Worm (Caenorhabditis elegans) whole organism, L1 larva: Measurements from ENCODE around the gene K08B12.1.

ENCODE experiments used
- C16A3.4 ChIP-seq: fragments of 150-350 bp; optimal IDR thresholded peaks from 2 replicates; lab custom pipeline; 2014; ENCODE audit warnings: missing biosample characterization, missing genetic modification characterization
- F16B12.6 ChIP-seq: fragments of 150-350 bp; optimal IDR thresholded peaks from 2 replicates; lab custom pipeline; 2014; ENCODE audit warnings: missing biosample characterization, missing genetic modification characterization
- aha-1 ChIP-seq: fragments of 150-350 bp; optimal IDR thresholded peaks from 2 replicates; lab custom pipeline; 2014; ENCODE audit warnings: missing biosample characterization, missing genetic modification characterization
- alr-1 ChIP-seq: fragments of 200-800 bp; sonication (Bioruptor generic); optimal IDR thresholded peaks from 2 replicates; lab custom pipeline; 2018; ENCODE audit warnings: borderline replicate concordance, mild to moderate bottlenecking, missing genetic modification characterization, missing compliant biosample characterization
- ceh-63 ChIP-seq: fragments of 200-800 bp; sonication (Bioruptor generic); optimal IDR thresholded peaks from 2 replicates; lab custom pipeline; 2018; ENCODE audit warnings: mild to moderate bottlenecking, missing genetic modification characterization, missing compliant biosample characterization
- ceh-8 ChIP-seq: fragments of 200-800 bp; sonication (Bioruptor generic); optimal IDR thresholded peaks from 2 replicates; lab custom pipeline; 2018; ENCODE audit warnings: mild to moderate bottlenecking, missing genetic modification characterization, moderate library complexity, missing compliant biosample characterization
- ceh-82 ChIP-seq, 3 experiments: fragments of 150-350 bp in 1 of 3; sonication (generic microtip) in 2 of 3; optimal IDR thresholded peaks; 2 replicates each; lab custom pipeline; 2014 to 2017; ENCODE audit warnings: missing biosample characterization in 3 of 3, missing genetic modification characterization in 3 of 3
- ces-1 ChIP-seq: fragments of 150-350 bp; optimal IDR thresholded peaks from 2 replicates; lab custom pipeline; 2014; ENCODE audit warnings: missing biosample characterization, missing genetic modification reagents, missing genetic modification characterization
- efl-1 ChIP-seq, 4 experiments: fragments of 150-350 bp; optimal IDR thresholded peaks in 3 of 4; peaks in 1 of 4; 1 replicate in 1 of 4; 2 replicates in 3 of 4; lab custom pipeline; 2014; ENCODE audit warnings: missing biosample characterization in 2 of 4, missing genetic modification characterization in 2 of 4, missing genetic modification reagents in 2 of 4
- efl-3 ChIP-seq: fragments of 200-800 bp; sonication (Bioruptor generic); optimal IDR thresholded peaks from 2 replicates; lab custom pipeline; 2018; ENCODE audit warnings: mild to moderate bottlenecking, missing genetic modification characterization, missing compliant biosample characterization
- egl-27 ChIP-seq, 2 experiments: fragments of 150-350 bp in 1 of 2; sonication (generic microtip); optimal IDR thresholded peaks; 3 replicates each; lab custom pipeline; 2017 to 2018; ENCODE audit warnings: missing biosample characterization in 2 of 2, missing genetic modification characterization in 2 of 2, missing genetic modification reagents in 2 of 2
- ets-5 ChIP-seq: fragments of 200-800 bp; sonication (Bioruptor generic); IDR thresholded peaks from 2 replicates; pipeline ENCODE4 v1.3.6; 2022; ENCODE audit warnings: missing genetic modification characterization, missing compliant biosample characterization
- fkh-4 ChIP-seq: sonication (generic microtip); optimal IDR thresholded peaks from 2 replicates; lab custom pipeline; 2016; ENCODE audit warnings: missing compliant biosample characterization, missing genetic modification characterization, borderline replicate concordance
- hlh-17 ChIP-seq: fragments of 200-800 bp; sonication (Bioruptor generic); optimal IDR thresholded peaks from 2 replicates; lab custom pipeline; 2018; ENCODE audit warnings: missing genetic modification characterization, mild to moderate bottlenecking, missing compliant biosample characterization, moderate library complexity, borderline replicate concordance
- irx-1 ChIP-seq: sonication (generic microtip); optimal IDR thresholded peaks from 2 replicates; lab custom pipeline; 2016; ENCODE audit warnings: missing genetic modification characterization, missing compliant biosample characterization
- jun-1 ChIP-seq: fragments of 150-350 bp; optimal IDR thresholded peaks from 2 replicates; lab custom pipeline; 2014; ENCODE audit warnings: missing biosample characterization, missing genetic modification reagents, missing genetic modification characterization
- lin-13 ChIP-seq: fragments of 150-350 bp; optimal IDR thresholded peaks from 2 replicates; lab custom pipeline; 2014; ENCODE audit warnings: missing biosample characterization, missing genetic modification reagents, missing genetic modification characterization
- lin-14 ChIP-seq: fragments of 200-800 bp; sonication (Bioruptor generic); optimal IDR thresholded peaks from 2 replicates; lab custom pipeline; 2018; ENCODE audit warnings: mild to moderate bottlenecking, missing genetic modification characterization, moderate library complexity, missing compliant biosample characterization
- lin-15B ChIP-seq: fragments of 150-350 bp; sonication (generic microtip); optimal IDR thresholded peaks from 3 replicates; lab custom pipeline; 2014; ENCODE audit warnings: missing biosample characterization, missing genetic modification characterization
- mab-9 ChIP-seq: fragments of 200-800 bp; sonication (Bioruptor generic); IDR thresholded peaks from 2 replicates; pipeline ENCODE4 v1.3.6; 2022; ENCODE audit warnings: missing genetic modification reagents, missing genetic modification characterization, missing compliant biosample characterization
- mdl-1 ChIP-seq, 2 experiments: fragments of 150-350 bp; optimal IDR thresholded peaks; 2 replicates each; lab custom pipeline; 2014 to 2017; ENCODE audit warnings: missing biosample characterization in 2 of 2, missing genetic modification characterization in 2 of 2, inconsistent platforms in 1 of 2
- mef-2 ChIP-seq: fragments of 150-350 bp; optimal IDR thresholded peaks from 2 replicates; lab custom pipeline; 2014; ENCODE audit warnings: missing biosample characterization, missing genetic modification characterization
- mep-1 ChIP-seq: fragments of 150-350 bp; optimal IDR thresholded peaks from 2 replicates; lab custom pipeline; 2014; ENCODE audit warnings: missing biosample characterization, missing genetic modification characterization
- nhr-28 ChIP-seq: fragments of 150-350 bp; optimal IDR thresholded peaks from 2 replicates; lab custom pipeline; 2014; ENCODE audit warnings: missing biosample characterization, missing genetic modification characterization
- nhr-76 ChIP-seq: sonication (generic microtip); optimal IDR thresholded peaks from 2 replicates; lab custom pipeline; 2017; ENCODE audit warnings: missing biosample characterization, missing genetic modification characterization
- nhr-85 ChIP-seq: sonication (generic microtip); peaks from one replicate; lab custom pipeline; 2016; ENCODE audit warnings: missing genetic modification characterization, inconsistent platforms, missing compliant biosample characterization
- nhr-90 ChIP-seq: sonication (generic microtip); optimal IDR thresholded peaks from 2 replicates; lab custom pipeline; 2016; ENCODE audit warnings: mild to moderate bottlenecking, missing genetic modification characterization, missing compliant biosample characterization; ENCODE audit not compliant: poor library complexity
- pax-3 ChIP-seq: fragments of 200-800 bp; sonication (Bioruptor generic); optimal IDR thresholded peaks from 2 replicates; lab custom pipeline; 2018; ENCODE audit warnings: mild to moderate bottlenecking, missing genetic modification characterization, moderate library complexity, missing compliant biosample characterization
- rnt-1 ChIP-seq: sonication (generic microtip); optimal IDR thresholded peaks from 2 replicates; lab custom pipeline; 2016; ENCODE audit warnings: mild to moderate bottlenecking, missing genetic modification characterization, moderate library complexity, missing compliant biosample characterization
- snpc-4 ChIP-seq: fragments of 150-350 bp; optimal IDR thresholded peaks from 2 replicates; lab custom pipeline; 2014; ENCODE audit warnings: missing biosample characterization, missing genetic modification characterization
- snu-23 ChIP-seq: sonication (generic microtip); optimal IDR thresholded peaks from 2 replicates; lab custom pipeline; 2016; ENCODE audit warnings: missing genetic modification characterization, missing compliant biosample characterization
- tbx-2 ChIP-seq: sonication (generic microtip); optimal IDR thresholded peaks from 2 replicates; lab custom pipeline; 2016; ENCODE audit warnings: missing genetic modification characterization, missing compliant biosample characterization
- tlp-1 ChIP-seq: fragments of 150-350 bp; optimal IDR thresholded peaks from 2 replicates; lab custom pipeline; 2014; ENCODE audit warnings: missing biosample characterization, missing genetic modification characterization
- unc-130 ChIP-seq: fragments of 150-350 bp; optimal IDR thresholded peaks from 2 replicates; lab custom pipeline; 2017; ENCODE audit warnings: missing biosample characterization, missing genetic modification characterization, inconsistent platforms
- unc-86 ChIP-seq: sonication (generic microtip); optimal IDR thresholded peaks from 2 replicates; lab custom pipeline; 2016; ENCODE audit warnings: missing genetic modification characterization, missing compliant biosample characterization
- vab-15 ChIP-seq: sonication (generic microtip); optimal IDR thresholded peaks from 2 replicates; lab custom pipeline; 2017; ENCODE audit warnings: missing genotype, mild to moderate bottlenecking, missing genetic modification characterization, missing compliant biosample characterization
- zip-4 ChIP-seq: fragments of 200-800 bp; sonication (Bioruptor generic); optimal IDR thresholded peaks from 2 replicates; lab custom pipeline; 2018; ENCODE audit warnings: mild to moderate bottlenecking, missing genetic modification characterization, moderate library complexity, missing compliant biosample characterization
- ztf-11 ChIP-seq, 2 experiments: sonication (generic microtip); optimal IDR thresholded peaks; 2 replicates each; lab custom pipeline; 2016 to 2017; ENCODE audit warnings: missing genetic modification characterization in 2 of 2, missing biosample characterization in 1 of 2, missing compliant biosample characterization in 1 of 2
- ztf-4 ChIP-seq: fragments of 150-350 bp; optimal IDR thresholded peaks from 2 replicates; lab custom pipeline; 2014; ENCODE audit warnings: missing biosample characterization, missing genetic modification characterization

The K08B12.1 gene

DNA sequence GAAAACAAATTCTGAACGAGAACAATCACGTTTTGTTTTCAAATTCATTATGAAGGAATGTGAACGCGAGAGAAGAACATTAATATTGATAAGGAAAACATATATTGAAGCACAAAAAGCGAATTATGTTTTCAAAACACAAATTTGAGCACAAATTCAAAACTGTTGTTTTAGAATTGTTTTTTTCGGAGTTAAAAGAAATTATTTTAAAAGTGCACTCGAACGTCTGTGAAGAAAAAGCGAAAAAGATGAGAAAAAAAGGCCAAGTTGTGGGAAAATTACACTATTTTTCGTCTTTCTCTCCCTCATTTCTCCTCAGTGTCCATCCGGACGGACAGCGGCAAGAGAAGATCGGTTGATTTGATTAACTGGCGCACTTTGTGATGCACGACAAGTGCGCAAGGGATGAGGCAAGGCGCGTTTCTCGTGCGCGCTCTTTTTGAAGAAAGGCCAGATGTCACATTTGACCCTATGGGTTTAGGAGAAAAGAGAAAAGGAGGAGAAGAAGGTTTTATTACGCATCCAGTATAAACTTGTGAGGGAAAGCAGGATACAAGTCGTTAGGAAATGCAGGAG is 8.2 kb downstream of the K08B12.1 start, which contains the start of gene mrck-1 (continued):
- TF ChIP-seq unc-130 (tag; lab: Kevin White, UChicago) (peak; percentile 85), snpc-4 (tag; lab: Kevin White, UChicago) (peak; percentile 81), aha-1 (tag; lab: Kevin White, UChicago) (peak; percentile 53), unc-86 (peak; percentile 90), rnt-1 (tag; lab: Kevin White, UChicago) (peak; percentile 96), mep-1 (tag; lab: Kevin White, UChicago) (peak; percentile 98), tbx-2 (tag; lab: Kevin White, UChicago) (peak; percentile 96), efl-1 (optimal IDR thresholded peaks at IDR 0.05; lab: Kevin White, UChicago) (peak; percentile 87 to 88), efl-1 (GFP tag; optimal IDR thresholded peaks at IDR 0.05 in 1 of 2; lab: Kevin White, UChicago) (peak; percentile 78 to 98), jun-1 (tag; lab: Kevin White, UChicago) (peak; percentile 81), lin-14 (GFP tag; lab: Kevin White, UChicago) (peak; percentile 99), nhr-76 (tag; lab: Kevin White, UChicago) (peak; percentile 5), lin-13 (GFP tag; lab: Kevin White, UChicago) (peak; percentile 94), alr-1 (no peak), ztf-4 (tag; lab: Kevin White, UChicago) (peak; percentile 90), ceh-8 (GFP tag; lab: Kevin White, UChicago) (peak; percentile 100), F16B12.6 (tag; lab: Kevin White, UChicago) (peak; percentile 56), ces-1 (peak; percentile 95), ceh-63 (GFP tag; lab: Kevin White, UChicago) (peak; percentile 20), ets-5 (no peak), pax-3 (tag; lab: Kevin White, UChicago) (peak; percentile 25), zip-4 (GFP tag; lab: Kevin White, UChicago) (peak; percentile 73), ztf-11 (tag; optimal IDR thresholded peaks at IDR 0.05; lab: Kevin White, UChicago) (peak in 1 of 2 experiments; percentile 81), tlp-1 (tag; lab: Kevin White, UChicago) (no peak), ceh-82 (tag; optimal IDR thresholded peaks at IDR 0.05; lab: Kevin White, UChicago) (peak; percentile 92 to 97 (median 93)), mef-2 (peak; percentile 73), nhr-28 (tag; lab: Kevin White, UChicago) (no peak), mdl-1 (tag; optimal IDR thresholded peaks at IDR 0.05; lab: Kevin White, UChicago) (peak; percentile 12 to 87), nhr-85 (peak; percentile 95), fkh-4 (tag; lab: Kevin White, UChicago) (peak; percentile 87), irx-1 (tag; lab: Kevin White, UChicago) (peak; percentile 89), mab-9 (GFP tag; lab: Robert Waterston, UW) (peak; percentile 75), snu-23 (GFP tag; lab: Kevin White, UChicago) (peak; percentile 97)

DNA sequence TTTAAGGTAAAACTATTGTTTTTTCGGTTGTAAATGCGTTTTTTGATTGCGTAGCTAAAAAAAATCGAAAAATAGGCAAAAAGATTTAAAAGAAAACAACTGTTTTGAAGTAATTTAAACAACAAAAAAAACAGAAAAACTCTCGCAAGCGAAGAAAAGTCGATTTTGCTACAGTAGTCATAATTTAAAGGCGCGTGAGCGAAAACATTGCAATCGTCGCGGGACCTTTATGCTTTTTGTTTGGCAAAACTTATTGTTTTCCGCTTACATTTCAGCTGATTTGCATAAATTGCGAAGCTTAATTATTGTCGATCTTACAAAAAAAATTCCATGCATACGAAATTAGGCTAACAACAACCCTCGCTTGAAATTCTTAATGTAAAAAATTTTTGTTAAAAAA is 8.8 kb downstream of the K08B12.1 start:
- no peak for TF ChIP-seq C16A3.4 (tag; lab: Kevin White, UChicago)
- TF ChIP-seq vab-15 (tag; lab: Kevin White, UChicago) = no peak
- TF ChIP-seq hlh-17 (GFP tag; lab: Kevin White, UChicago) = no peak
- TF ChIP-seq efl-3 (GFP tag; lab: Kevin White, UChicago) = no peak
- no peak for TF ChIP-seq mab-9 (GFP tag; lab: Robert Waterston, UW)
- no peak for TF ChIP-seq F16B12.6 (tag; lab: Kevin White, UChicago)
- TF ChIP-seq egl-27 (tag; optimal IDR thresholded peaks at IDR 0.05; lab: Kevin White, UChicago) = no peak
- no peak for TF ChIP-seq zip-4 (GFP tag; lab: Kevin White, UChicago)
- no peak for TF ChIP-seq nhr-90 (tag; lab: Kevin White, UChicago)
- no peak for TF ChIP-seq aha-1 (tag; lab: Kevin White, UChicago)
- TF ChIP-seq lin-15B (tag; lab: Kevin White, UChicago) = no peak
- TF ChIP-seq, all 84 proteins: peak for 0
